Worm (Caenorhabditis elegans) whole organism, L1 larva: ENCODE data around the gene H32C10.1.

Experiments
- C04F5.9 ChIP-seq: sonication (generic microtip); optimal IDR thresholded peaks from 2 replicates; lab custom pipeline; 2016; ENCODE audit warnings: missing genetic modification characterization, missing compliant biosample characterization
- C16A3.4 ChIP-seq: fragments of 150-350 bp; optimal IDR thresholded peaks from 2 replicates; lab custom pipeline; 2014; ENCODE audit warnings: missing biosample characterization, missing genetic modification characterization
- F16B12.6 ChIP-seq: fragments of 150-350 bp; optimal IDR thresholded peaks from 2 replicates; lab custom pipeline; 2014; ENCODE audit warnings: missing biosample characterization, missing genetic modification characterization
- aha-1 ChIP-seq: fragments of 150-350 bp; optimal IDR thresholded peaks from 2 replicates; lab custom pipeline; 2014; ENCODE audit warnings: missing biosample characterization, missing genetic modification characterization
- alr-1 ChIP-seq: fragments of 200-800 bp; sonication (Bioruptor generic); optimal IDR thresholded peaks from 2 replicates; lab custom pipeline; 2018; ENCODE audit warnings: borderline replicate concordance, mild to moderate bottlenecking, missing genetic modification characterization, missing compliant biosample characterization
- aly-2 ChIP-seq: fragments of 150-350 bp; optimal IDR thresholded peaks from 2 replicates; lab custom pipeline; 2014; ENCODE audit warnings: missing biosample characterization, missing genetic modification characterization
- ceh-63 ChIP-seq: fragments of 200-800 bp; sonication (Bioruptor generic); optimal IDR thresholded peaks from 2 replicates; lab custom pipeline; 2018; ENCODE audit warnings: mild to moderate bottlenecking, missing genetic modification characterization, missing compliant biosample characterization
- ceh-88 ChIP-seq: fragments of 200-800 bp; sonication (Bioruptor generic); IDR thresholded peaks from 2 replicates; pipeline ENCODE4 v1.3.6; 2022; ENCODE audit warnings: missing genetic modification characterization, missing compliant biosample characterization
- ceh-90 ChIP-seq: sonication (generic microtip); optimal IDR thresholded peaks from 2 replicates; lab custom pipeline; 2016; ENCODE audit warnings: missing genetic modification characterization, missing compliant biosample characterization
- ces-1 ChIP-seq: fragments of 150-350 bp; optimal IDR thresholded peaks from 2 replicates; lab custom pipeline; 2014; ENCODE audit warnings: missing biosample characterization, missing genetic modification reagents, missing genetic modification characterization
- dpl-1 ChIP-seq, 3 experiments: fragments of 150-350 bp in 2 of 3; sonication (generic microtip) in 1 of 3; optimal IDR thresholded peaks; 2 replicates each; lab custom pipeline; 2014 to 2017; ENCODE audit warnings: missing biosample characterization in 3 of 3, missing genetic modification characterization in 3 of 3, missing genetic modification reagents in 3 of 3
- egl-13 ChIP-seq: sonication (generic microtip); optimal IDR thresholded peaks from 2 replicates; lab custom pipeline; 2016; ENCODE audit warnings: missing genotype, missing genetic modification reagents, missing genetic modification characterization, missing compliant biosample characterization
- fkh-4 ChIP-seq: sonication (generic microtip); optimal IDR thresholded peaks from 2 replicates; lab custom pipeline; 2016; ENCODE audit warnings: missing compliant biosample characterization, missing genetic modification characterization, borderline replicate concordance
- fkh-8 ChIP-seq: sonication (generic microtip); optimal IDR thresholded peaks from 2 replicates; lab custom pipeline; 2016; ENCODE audit warnings: mild to moderate bottlenecking, missing genetic modification characterization, missing compliant biosample characterization
- fos-1 ChIP-seq: fragments of 150-350 bp; optimal IDR thresholded peaks from 2 replicates; lab custom pipeline; 2014; ENCODE audit warnings: missing biosample characterization, missing genetic modification characterization
- grh-1 ChIP-seq: fragments of 200-800 bp; sonication (Bioruptor generic); IDR thresholded peaks from 2 replicates; pipeline ENCODE4 v1.3.6; 2022; ENCODE audit warnings: missing genetic modification reagents, missing genetic modification characterization, missing compliant biosample characterization
- hlh-17 ChIP-seq: fragments of 200-800 bp; sonication (Bioruptor generic); optimal IDR thresholded peaks from 2 replicates; lab custom pipeline; 2018; ENCODE audit warnings: missing genetic modification characterization, mild to moderate bottlenecking, missing compliant biosample characterization, moderate library complexity, borderline replicate concordance
- hlh-4 ChIP-seq: sonication (generic microtip); optimal IDR thresholded peaks from 2 replicates; lab custom pipeline; 2016; ENCODE audit warnings: mild to moderate bottlenecking, missing genetic modification characterization, missing compliant biosample characterization
- irx-1 ChIP-seq: sonication (generic microtip); optimal IDR thresholded peaks from 2 replicates; lab custom pipeline; 2016; ENCODE audit warnings: missing genetic modification characterization, missing compliant biosample characterization
- isw-1 ChIP-seq: fragments of 200-800 bp; sonication (Bioruptor generic); IDR thresholded peaks from 2 replicates; pipeline ENCODE4 v1.3.6; 2022; ENCODE audit warnings: missing genetic modification characterization, missing compliant biosample characterization
- jun-1 ChIP-seq: fragments of 150-350 bp; optimal IDR thresholded peaks from 2 replicates; lab custom pipeline; 2014; ENCODE audit warnings: missing biosample characterization, missing genetic modification reagents, missing genetic modification characterization
- lin-35 ChIP-seq, 2 experiments: fragments of 150-350 bp; optimal IDR thresholded peaks; 2 replicates each; lab custom pipeline; 2014; ENCODE audit warnings: missing biosample characterization in 2 of 2, missing genetic modification characterization in 2 of 2, missing genetic modification reagents in 2 of 2
- lir-3 ChIP-seq: sonication (generic microtip); optimal IDR thresholded peaks from 2 replicates; lab custom pipeline; 2016; ENCODE audit warnings: mild to moderate bottlenecking, missing genetic modification characterization, moderate library complexity, missing compliant biosample characterization; ENCODE audit not compliant: poor library complexity
- mab-9 ChIP-seq: fragments of 200-800 bp; sonication (Bioruptor generic); IDR thresholded peaks from 2 replicates; pipeline ENCODE4 v1.3.6; 2022; ENCODE audit warnings: missing genetic modification reagents, missing genetic modification characterization, missing compliant biosample characterization
- mef-2 ChIP-seq: fragments of 150-350 bp; optimal IDR thresholded peaks from 2 replicates; lab custom pipeline; 2014; ENCODE audit warnings: missing biosample characterization, missing genetic modification characterization
- nhr-11 ChIP-seq: fragments of 150-350 bp; optimal IDR thresholded peaks from 2 replicates; lab custom pipeline; 2014; ENCODE audit warnings: missing biosample characterization, missing genetic modification characterization
- nhr-19 ChIP-seq: fragments of 200-800 bp; sonication (Bioruptor generic); conservative IDR thresholded peaks from 2 replicates; pipeline ENCODE4 v1.3.6; 2022; ENCODE audit warnings: missing genetic modification characterization, missing compliant biosample characterization
- nhr-20 ChIP-seq: sonication (generic microtip); optimal IDR thresholded peaks from 2 replicates; lab custom pipeline; 2016; ENCODE audit warnings: mild to moderate bottlenecking, missing genetic modification characterization, missing compliant biosample characterization
- nhr-237 ChIP-seq: fragments of 150-350 bp; optimal IDR thresholded peaks from 2 replicates; lab custom pipeline; 2014; ENCODE audit warnings: missing biosample characterization, missing genetic modification characterization
- nhr-28 ChIP-seq: fragments of 150-350 bp; optimal IDR thresholded peaks from 2 replicates; lab custom pipeline; 2014; ENCODE audit warnings: missing biosample characterization, missing genetic modification characterization
- nhr-76 ChIP-seq: sonication (generic microtip); optimal IDR thresholded peaks from 2 replicates; lab custom pipeline; 2017; ENCODE audit warnings: missing biosample characterization, missing genetic modification characterization
- nhr-84 ChIP-seq: sonication (generic microtip); optimal IDR thresholded peaks from 2 replicates; lab custom pipeline; 2017; ENCODE audit warnings: missing biosample characterization, missing genetic modification characterization
- nhr-85 ChIP-seq: sonication (generic microtip); peaks from one replicate; lab custom pipeline; 2016; ENCODE audit warnings: missing genetic modification characterization, inconsistent platforms, missing compliant biosample characterization
- nhr-90 ChIP-seq: sonication (generic microtip); optimal IDR thresholded peaks from 2 replicates; lab custom pipeline; 2016; ENCODE audit warnings: mild to moderate bottlenecking, missing genetic modification characterization, missing compliant biosample characterization; ENCODE audit not compliant: poor library complexity
- pag-3 ChIP-seq: sonication (generic microtip); optimal IDR thresholded peaks from 2 replicates; lab custom pipeline; 2017; ENCODE audit warnings: missing genetic modification characterization, mild to moderate bottlenecking, missing compliant biosample characterization, antibody characterized with exemption, borderline replicate concordance; ENCODE audit not compliant: insufficient read depth
- pax-3 ChIP-seq: fragments of 200-800 bp; sonication (Bioruptor generic); optimal IDR thresholded peaks from 2 replicates; lab custom pipeline; 2018; ENCODE audit warnings: mild to moderate bottlenecking, missing genetic modification characterization, moderate library complexity, missing compliant biosample characterization
- pqm-1 ChIP-seq: sonication (generic microtip); optimal IDR thresholded peaks from 3 replicates; lab custom pipeline; 2017; ENCODE audit warnings: missing biosample characterization, missing genetic modification characterization
- skn-1 ChIP-seq: fragments of 150-350 bp; optimal IDR thresholded peaks from 2 replicates; lab custom pipeline; 2014; ENCODE audit warnings: missing biosample characterization, missing genetic modification characterization
- snpc-4 ChIP-seq: fragments of 150-350 bp; optimal IDR thresholded peaks from 2 replicates; lab custom pipeline; 2014; ENCODE audit warnings: missing biosample characterization, missing genetic modification characterization
- snu-23 ChIP-seq: sonication (generic microtip); optimal IDR thresholded peaks from 2 replicates; lab custom pipeline; 2016; ENCODE audit warnings: missing genetic modification characterization, missing compliant biosample characterization
- sox-4 ChIP-seq: sonication (generic microtip); optimal IDR thresholded peaks from 2 replicates; lab custom pipeline; 2016; ENCODE audit warnings: missing genetic modification characterization, missing compliant biosample characterization
- sptf-1 ChIP-seq: fragments of 150-350 bp; optimal IDR thresholded peaks from 2 replicates; lab custom pipeline; 2014; ENCODE audit warnings: missing biosample characterization, missing genetic modification characterization
- swsn-7 ChIP-seq: sonication (generic microtip); optimal IDR thresholded peaks from 2 replicates; lab custom pipeline; 2016; ENCODE audit warnings: missing genetic modification characterization, missing compliant biosample characterization
- tlp-1 ChIP-seq: fragments of 150-350 bp; optimal IDR thresholded peaks from 2 replicates; lab custom pipeline; 2014; ENCODE audit warnings: missing biosample characterization, missing genetic modification characterization
- unc-130 ChIP-seq: fragments of 150-350 bp; optimal IDR thresholded peaks from 2 replicates; lab custom pipeline; 2017; ENCODE audit warnings: missing biosample characterization, missing genetic modification characterization, inconsistent platforms
- unc-30 ChIP-seq: sonication (generic microtip); optimal IDR thresholded peaks from 2 replicates; lab custom pipeline; 2017; ENCODE audit warnings: missing biosample characterization, missing genetic modification characterization
- unc-62 ChIP-seq: fragments of 150-350 bp; optimal IDR thresholded peaks from 2 replicates; lab custom pipeline; 2014; ENCODE audit warnings: missing biosample characterization, missing genetic modification reagents, missing genetic modification characterization
- unc-86 ChIP-seq: sonication (generic microtip); optimal IDR thresholded peaks from 2 replicates; lab custom pipeline; 2016; ENCODE audit warnings: missing genetic modification characterization, missing compliant biosample characterization
- vab-15 ChIP-seq: sonication (generic microtip); optimal IDR thresholded peaks from 2 replicates; lab custom pipeline; 2017; ENCODE audit warnings: missing genotype, mild to moderate bottlenecking, missing genetic modification characterization, missing compliant biosample characterization
- xbp-1 ChIP-seq: sonication (generic microtip); optimal IDR thresholded peaks from 2 replicates; lab custom pipeline; 2016; ENCODE audit warnings: missing genetic modification characterization, missing compliant biosample characterization
- zag-1 ChIP-seq: fragments of 150-350 bp; optimal IDR thresholded peaks from 2 replicates; lab custom pipeline; 2014; ENCODE audit warnings: missing biosample characterization, missing genetic modification characterization
- zip-4 ChIP-seq: fragments of 200-800 bp; sonication (Bioruptor generic); optimal IDR thresholded peaks from 2 replicates; lab custom pipeline; 2018; ENCODE audit warnings: mild to moderate bottlenecking, missing genetic modification characterization, moderate library complexity, missing compliant biosample characterization
- ztf-11 ChIP-seq, 2 experiments: sonication (generic microtip); optimal IDR thresholded peaks; 2 replicates each; lab custom pipeline; 2016 to 2017; ENCODE audit warnings: missing genetic modification characterization in 2 of 2, missing biosample characterization in 1 of 2, missing compliant biosample characterization in 1 of 2

The H32C10.1 gene

ce11 chrIV:5967035-5967499 is 32.9 kb downstream of the H32C10.1 start (continued):
- TF ChIP-seq tlp-1 (tag; lab: Kevin White, UChicago) (no peak), nhr-28 (no peak), nhr-84 (tag; lab: Kevin White, UChicago) (no peak), mab-9 (peak; percentile 34; the same call in 1 of the 2 replicates), C04F5.9 (tag; lab: Kevin White, UChicago) (no peak), irx-1 (peak; percentile 74), nhr-11 (tag; lab: Kevin White, UChicago) (no peak), ces-1 (GFP tag; lab: Kevin White, UChicago) (no peak), nhr-20 (tag; lab: Kevin White, UChicago) (peak; percentile 88), nhr-19 (GFP tag; lab: Robert Waterston, UW) (peak; percentile 82), xbp-1 (peak; percentile 51), skn-1 (tag; lab: Kevin White, UChicago) (peak; percentile 85), snu-23 (peak; percentile 94), unc-130 (tag; lab: Kevin White, UChicago) (peak; percentile 62), ztf-11 (tag; optimal IDR thresholded peaks at IDR 0.05; lab: Kevin White, UChicago) (peak in 1 of 2 experiments; percentile 65), fos-1 (tag; lab: Kevin White, UChicago) (peak; percentile 52), nhr-85 (tag; lab: Kevin White, UChicago) (peak; percentile 91), snpc-4 (tag; lab: Kevin White, UChicago) (peak; percentile 34), C16A3.4 (tag; lab: Kevin White, UChicago) (peak; percentile 70), alr-1 (no peak), ceh-63 (GFP tag; lab: Kevin White, UChicago) (no peak), pqm-1 (peak; percentile 49), aly-2 (tag; lab: Kevin White, UChicago) (peak; percentile 55), dpl-1 (GFP tag; optimal IDR thresholded peaks at IDR 0.05; lab: Kevin White, UChicago) (peak in 2 of 3 experiments; percentile 33 to 44), vab-15 (tag; lab: Kevin White, UChicago) (no peak), unc-30 (tag; lab: Kevin White, UChicago) (no peak), sox-4 (tag; lab: Kevin White, UChicago) (peak; percentile 9), fkh-8 (peak; percentile 56), lin-35 (GFP tag; optimal IDR thresholded peaks at IDR 0.05; lab: Kevin White, UChicago) (peak; percentile 21 to 81), ceh-88 (GFP tag; lab: Robert Waterston, UW) (no peak), ceh-90 (no peak), zip-4 (no peak), jun-1 (peak; percentile 45), sptf-1 (tag; lab: Kevin White, UChicago) (no peak), mef-2 (tag; lab: Kevin White, UChicago) (no peak), lir-3 (peak; percentile 52), nhr-90 (tag; lab: Kevin White, UChicago) (peak; percentile 90), nhr-76 (tag; lab: Kevin White, UChicago) (no peak), isw-1 (GFP tag; lab: Robert Waterston, UW) (peak; percentile 38; the same call in 1 of the 2 replicates), grh-1 (GFP tag; lab: Robert Waterston, UW) (no peak; the same call in 1 of the 2 replicates), pag-3 (tag; lab: Kevin White, UChicago) (peak; percentile 46), swsn-7 (tag; lab: Kevin White, UChicago) (peak; percentile 80), unc-62 (no peak), fkh-4 (tag; lab: Kevin White, UChicago) (no peak), F16B12.6 (tag; lab: Kevin White, UChicago) (no peak), hlh-17 (GFP tag; lab: Kevin White, UChicago) (no peak), nhr-237 (tag; lab: Kevin White, UChicago) (no peak), zag-1 (no peak), pax-3 (tag; lab: Kevin White, UChicago) (no peak), egl-13 (tag; lab: Kevin White, UChicago) (peak; percentile 68), unc-86 (tag; lab: Kevin White, UChicago) (peak; percentile 24), aha-1 (no peak), hlh-4 (tag; lab: Kevin White, UChicago) (no peak)
